Fruit fly (Drosophila melanogaster): ENCODE results near the gene Fdx2.

Fdx2 gene

dm6 chr3L:4292120-4292697 is at the start of gene Fdx2, which contains the start of gene CG15012 (continued):
- TF ChIP-seq CG12071 (GFP tag; optimal IDR thresholded peaks at IDR 0.05): no peak
- no peak for TF ChIP-seq hkb (optimal IDR thresholded peaks at IDR 0.05)
- TF ChIP-seq hkb (GFP tag; IDR thresholded peaks at IDR 0.05): no peak
- TF ChIP-seq Antp (GFP tag; optimal IDR thresholded peaks at IDR 0.05): no peak
- peak; percentile 16 for TF ChIP-seq CG10147 (GFP tag; optimal IDR thresholded peaks at IDR 0.05)
- TF ChIP-seq Ets97D (GFP tag; optimal IDR thresholded peaks at IDR 0.05): peak; percentile 71
- TF ChIP-seq gcm (GFP tag; optimal IDR thresholded peaks at IDR 0.05): no peak
- no peak for TF ChIP-seq Dek (tag; optimal IDR thresholded peaks at IDR 0.05)
- 0 out of 3 replicates have a peak, but pooled peaks have one; percentile 18 for TF ChIP-seq CG11695 (GFP tag; IDR thresholded peaks at IDR 0.05)
- no peak for TF ChIP-seq Sox102F (GFP tag; optimal IDR thresholded peaks at IDR 0.05)
- TF ChIP-seq Chrac-16 (GFP tag; optimal IDR thresholded peaks at IDR 0.05): peak; percentile 1
- TF ChIP-seq CG2202 (tag; optimal IDR thresholded peaks at IDR 0.05): no peak
- no peak for TF ChIP-seq CG2875 (GFP tag; optimal IDR thresholded peaks at IDR 0.05)
- TF ChIP-seq run (tag; optimal IDR thresholded peaks at IDR 0.05): no peak
- no peak for TF ChIP-seq CG11093 (GFP tag; IDR thresholded peaks at IDR 0.05)
- peak; percentile 23 for TF ChIP-seq unpg (GFP tag; optimal IDR thresholded peaks at IDR 0.05)
- TF ChIP-seq CG11085 (GFP tag; IDR thresholded peaks at IDR 0.05): no peak
- no peak for TF ChIP-seq CG1024 (GFP tag; IDR thresholded peaks at IDR 0.05)
- no peak for TF ChIP-seq CG11723 (GFP tag; optimal IDR thresholded peaks at IDR 0.05)
- TF ChIP-seq salm (tag; optimal IDR thresholded peaks at IDR 0.05): no peak
- no peak for TF ChIP-seq NC2α (GFP tag; optimal IDR thresholded peaks at IDR 0.05)
- no peak for TF ChIP-seq Kr (GFP tag; optimal IDR thresholded peaks at IDR 0.05)
- no peak for TF ChIP-seq Taf1 (GFP tag; IDR thresholded peaks at IDR 0.05)
- no peak for TF ChIP-seq esg (GFP tag; conservative IDR thresholded peaks at IDR 0.05)
- no peak for TF ChIP-seq B-H1 (GFP tag; IDR thresholded peaks at IDR 0.05)
- no peak for TF ChIP-seq CG14014 (GFP tag; IDR thresholded peaks at IDR 0.05)
- TF ChIP-seq CG1647 (GFP tag; optimal IDR thresholded peaks at IDR 0.05): peak; percentile 37
- no peak for TF ChIP-seq CG18619 (GFP tag; optimal IDR thresholded peaks at IDR 0.05)
- TF ChIP-seq ftz-f1 (GFP tag; optimal IDR thresholded peaks at IDR 0.05): no peak
- TF ChIP-seq CG30020 (tag; optimal IDR thresholded peaks at IDR 0.05): peak; percentile 84
- no peak for TF ChIP-seq dan (GFP tag; IDR thresholded peaks at IDR 0.05)
- TF ChIP-seq Mes4 (GFP tag; optimal IDR thresholded peaks at IDR 0.05): no peak
- 0 out of 4 replicates have a peak, but pooled peaks have one; percentile 36 for TF ChIP-seq chinmo (GFP tag; IDR thresholded peaks at IDR 0.05; ENCODE audit: partially characterized antibody)
- peak; percentile 7 for TF ChIP-seq Camta (GFP tag; optimal IDR thresholded peaks at IDR 0.05)
- TF ChIP-seq Asciz (GFP tag; optimal IDR thresholded peaks at IDR 0.05): no peak
- TF ChIP-seq Tbp (GFP tag; optimal IDR thresholded peaks at IDR 0.05): no peak
- TF ChIP-seq CG12659 (GFP tag; optimal IDR thresholded peaks at IDR 0.05): peak; percentile 69
- TF ChIP-seq CG12155 (GFP tag; optimal IDR thresholded peaks at IDR 0.05): peak; percentile 12
- TF ChIP-seq CG6689 (GFP tag; IDR thresholded peaks at IDR 0.05): no peak
- no peak for TF ChIP-seq CG12942 (GFP tag; optimal IDR thresholded peaks at IDR 0.05)
- TF ChIP-seq CG7963 (GFP tag; IDR thresholded peaks at IDR 0.05; ENCODE audit: partially characterized antibody): no peak
- no peak for TF ChIP-seq CG14441 (GFP tag; IDR thresholded peaks at IDR 0.05)
- TF ChIP-seq pan (optimal IDR thresholded peaks at IDR 0.05): no peak
- no peak for TF ChIP-seq pan (GFP tag; optimal IDR thresholded peaks at IDR 0.05 in 1 of 2, IDR thresholded peaks at IDR 0.05 in 1 of 2)
- no peak for TF ChIP-seq ranshi (GFP tag; IDR thresholded peaks at IDR 0.05)
- TF ChIP-seq CG9817 (tag; optimal IDR thresholded peaks at IDR 0.05): no peak
- no peak for TF ChIP-seq pfk (GFP tag; optimal IDR thresholded peaks at IDR 0.05)
- TF ChIP-seq CG12104 (GFP tag; optimal IDR thresholded peaks at IDR 0.05): peak; percentile 10
- TF ChIP-seq da (GFP tag; optimal IDR thresholded peaks at IDR 0.05): no peak
- peak; percentile 8 for TF ChIP-seq slou (GFP tag; optimal IDR thresholded peaks at IDR 0.05)
- TF ChIP-seq Usf (GFP tag; optimal IDR thresholded peaks at IDR 0.05): no peak
- TF ChIP-seq Mad (GFP tag; optimal IDR thresholded peaks at IDR 0.05): peak; percentile 29
